Fruit fly (Drosophila melanogaster): ENCODE measurements around the gene eIF4H1.

DNA sequence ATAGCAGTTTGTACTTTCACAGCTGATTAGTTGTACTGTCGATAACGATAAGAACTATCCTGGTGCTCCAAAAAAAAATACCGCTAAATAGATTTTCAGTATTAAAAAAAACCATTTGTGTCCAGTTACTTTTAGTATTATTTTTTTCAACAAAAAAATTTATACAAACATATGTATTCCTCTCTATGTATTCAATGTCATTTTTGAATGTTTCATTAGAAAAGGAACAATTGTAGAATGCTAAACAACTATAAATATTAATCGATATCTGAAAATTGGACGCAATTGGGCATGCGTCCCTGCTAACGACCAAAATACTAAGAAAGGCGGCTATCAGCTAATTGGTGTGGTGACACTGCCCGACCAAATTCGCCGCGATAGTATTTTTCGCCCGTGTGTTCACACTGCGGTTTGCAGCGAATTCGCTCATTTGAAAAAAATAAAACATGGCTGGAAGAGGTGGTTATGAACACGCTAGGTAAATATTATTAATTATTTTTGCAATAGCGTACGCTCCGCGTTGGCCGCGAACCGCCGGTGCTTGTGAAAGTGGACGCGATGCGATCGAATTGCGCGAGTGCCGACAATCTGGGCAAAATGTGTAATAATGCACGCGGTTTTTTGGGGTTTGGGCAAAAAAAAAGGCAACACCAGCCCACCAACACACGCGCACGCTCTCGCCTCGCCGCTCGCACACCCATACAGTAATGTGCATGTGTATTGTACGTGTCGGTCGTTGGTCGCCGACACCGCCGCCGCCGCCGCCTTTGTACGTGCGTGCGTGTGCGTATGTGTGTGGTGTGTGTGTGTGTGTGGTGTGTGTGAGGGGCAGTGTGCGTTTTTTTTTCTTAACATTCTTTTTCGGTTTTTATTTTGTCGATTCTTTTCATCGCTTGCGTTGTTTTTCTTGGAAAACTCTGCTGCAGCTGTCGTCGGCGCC lies at the start of gene eIF4H1, which contains the start of gene CG34015:
- no peak for TF ChIP-seq D1 (tag; optimal IDR thresholded peaks at IDR 0.05)
- peak; percentile 63 for TF ChIP-seq gl (tag; optimal IDR thresholded peaks at IDR 0.05)
- peak; percentile 62 for TF ChIP-seq CG15710 (tag; optimal IDR thresholded peaks at IDR 0.05)
- TF ChIP-seq fd96Ca (GFP tag; IDR thresholded peaks at IDR 0.05), result no peak
- TF ChIP-seq EcR (GFP tag; optimal IDR thresholded peaks at IDR 0.05), result peak; percentile 92
- TF ChIP-seq CG13204 (GFP tag; optimal IDR thresholded peaks at IDR 0.05), result peak; percentile 76
- TF ChIP-seq Ets98B (GFP tag; IDR thresholded peaks at IDR 0.05), result peak; percentile 80
- peak; percentile 85 for TF ChIP-seq CG32121 (GFP tag; IDR thresholded peaks at IDR 0.05)
